Worm (Caenorhabditis elegans) whole organism, L4 larva: ENCODE data around the gene Y75B12A.2.

Source experiments
- Y5F2A.4 ChIP-seq: fragments of 200-800 bp; sonication (Bioruptor generic); optimal IDR thresholded peaks from 2 replicates; lab custom pipeline; 2018; ENCODE audit warnings: mild to moderate bottlenecking, missing genetic modification characterization, missing compliant biosample characterization
- ceh-20 ChIP-seq: fragments of 200-800 bp; sonication (Bioruptor generic); IDR thresholded peaks from 2 replicates; pipeline ENCODE4 v1.3.6; 2022; ENCODE audit warnings: missing genetic modification reagents, missing genetic modification characterization, missing compliant biosample characterization
- dpl-1 ChIP-seq: fragments of 150-350 bp; optimal IDR thresholded peaks from 2 replicates; lab custom pipeline; 2014; ENCODE audit warnings: missing biosample characterization, missing genetic modification reagents, missing genetic modification characterization
- jun-1 ChIP-seq: fragments of 150-350 bp; optimal IDR thresholded peaks from 2 replicates; lab custom pipeline; 2014; ENCODE audit warnings: missing biosample characterization, missing genetic modification reagents, missing genetic modification characterization
- mdt-29 ChIP-seq: fragments of 200-800 bp; sonication (Bioruptor generic); IDR thresholded peaks from 2 replicates; pipeline ENCODE4 v1.3.6; 2022; ENCODE audit warnings: missing genetic modification reagents, missing genetic modification characterization, missing compliant biosample characterization
- nhr-11 ChIP-seq: fragments of 150-350 bp; optimal IDR thresholded peaks from 2 replicates; lab custom pipeline; 2014; ENCODE audit warnings: missing biosample characterization, missing genetic modification characterization
- snpc-4 ChIP-seq: fragments of 150-350 bp; optimal IDR thresholded peaks from 2 replicates; lab custom pipeline; 2014; ENCODE audit warnings: missing biosample characterization, missing genetic modification characterization

DNA sequence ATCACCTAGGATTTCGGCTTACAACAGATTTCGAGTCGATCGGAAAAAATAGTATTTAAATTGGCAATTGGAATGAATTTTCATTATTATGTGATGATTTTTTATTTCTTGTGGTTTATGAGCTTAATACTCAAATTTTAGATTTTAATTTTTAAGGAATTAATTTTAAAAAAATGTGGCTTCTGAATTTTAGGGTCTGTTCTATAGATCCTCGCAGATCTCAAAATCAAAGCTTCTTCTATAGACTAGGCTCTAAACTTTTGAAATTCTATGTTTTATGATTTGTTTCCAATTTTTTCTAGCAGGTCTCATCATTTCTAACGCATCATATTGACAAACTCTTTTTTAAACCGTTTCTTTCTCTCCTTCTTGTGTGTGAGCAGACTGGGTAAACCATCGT lies 16.7 kb upstream of the Y75B12A.2 start, which contains the start of gene txt-12:
- TF ChIP-seq jun-1 (tag; lab: Kevin White, UChicago) (no peak), snpc-4 (tag; lab: Kevin White, UChicago) (no peak), mdt-29 (GFP tag; lab: Robert Waterston, UW) (no peak), ceh-20 (GFP tag; lab: Robert Waterston, UW) (no peak), Y5F2A.4 (GFP tag; lab: Kevin White, UChicago) (no peak), nhr-11 (tag; lab: Kevin White, UChicago) (no peak), dpl-1 (GFP tag; lab: Kevin White, UChicago) (no peak)
